Fruit fly (Drosophila melanogaster) whole organism, pupa: Measurements from ENCODE around the gene crb.

Experiments
- CG10348 ChIP-seq: fragments of 200-800 bp; sonication (Bioruptor generic); IDR thresholded peaks from 2 replicates; pipeline ENCODE4 v1.3.6; 2022; ENCODE audit warnings: missing biosample characterization, missing genetic modification characterization
- CG12605 ChIP-seq: fragments of 200-800 bp; sonication (Bioruptor generic); IDR thresholded peaks from 2 replicates; pipeline ENCODE4 v1.3.6; 2022; ENCODE audit warnings: missing biosample characterization, missing genetic modification characterization
- CG13204 ChIP-seq: fragments of 200-800 bp; sonication (Bioruptor generic); optimal IDR thresholded peaks from 2 replicates; lab custom pipeline; 2018; ENCODE audit warnings: missing biosample characterization, mild to moderate bottlenecking, missing genetic modification characterization, moderate library complexity
- CG14655 ChIP-seq: fragments of 200-800 bp; sonication (Bioruptor generic); optimal IDR thresholded peaks from 3 replicates; lab custom pipeline; 2017; ENCODE audit warnings: mild to moderate bottlenecking, missing biosample characterization, missing genetic modification reagents, missing genetic modification characterization
- CG15710 ChIP-seq: fragments of 200-800 bp; sonication (Bioruptor generic); optimal IDR thresholded peaks from 2 replicates; lab custom pipeline; 2018; ENCODE audit warnings: missing biosample characterization, mild to moderate bottlenecking, missing genetic modification characterization, moderate library complexity
- CG17806 ChIP-seq: fragments of 200-800 bp; sonication (Bioruptor generic); optimal IDR thresholded peaks from 2 replicates; lab custom pipeline; 2018; ENCODE audit warnings: missing biosample characterization, mild to moderate bottlenecking, missing genetic modification characterization, moderate library complexity
- CG32121 ChIP-seq: fragments of 200-800 bp; sonication (Bioruptor generic); IDR thresholded peaks from 2 replicates; pipeline ENCODE4 v1.3.6; 2022; ENCODE audit warnings: missing biosample characterization, missing genetic modification characterization
- CG34367 ChIP-seq: fragments of 200-800 bp; sonication (Bioruptor generic); optimal IDR thresholded peaks from 2 replicates; lab custom pipeline; 2018; ENCODE audit warnings: missing biosample characterization, mild to moderate bottlenecking, missing genetic modification characterization
- CG4496 ChIP-seq: fragments of 200-800 bp; sonication (Bioruptor generic); IDR thresholded peaks from 3 replicates; pipeline ENCODE4 v1.3.6; 2022; ENCODE audit warnings: missing biosample characterization, missing genetic modification characterization
- CG8159 ChIP-seq: fragments of 200-800 bp; sonication (Bioruptor generic); optimal IDR thresholded peaks from 3 replicates; lab custom pipeline; 2018; ENCODE audit warnings: missing biosample characterization, mild to moderate bottlenecking, missing genetic modification characterization, moderate library complexity
- CG8301 ChIP-seq: fragments of 200-800 bp; sonication (Bioruptor generic); optimal IDR thresholded peaks from 2 replicates; lab custom pipeline; 2018; ENCODE audit warnings: missing biosample characterization, mild to moderate bottlenecking, missing genetic modification characterization
- CG9948 ChIP-seq: fragments of 200-800 bp; sonication (Bioruptor generic); optimal IDR thresholded peaks from 2 replicates; lab custom pipeline; 2018; ENCODE audit warnings: missing biosample characterization, mild to moderate bottlenecking, missing genetic modification characterization, moderate library complexity
- D1 ChIP-seq: fragments of 200-800 bp; sonication (Bioruptor generic); optimal IDR thresholded peaks from 2 replicates; lab custom pipeline; 2018; ENCODE audit warnings: missing biosample characterization, mild to moderate bottlenecking, missing genetic modification characterization, moderate library complexity
- EcR ChIP-seq: fragments of 200-800 bp; sonication (Bioruptor generic); optimal IDR thresholded peaks from 3 replicates; lab custom pipeline; 2019; ENCODE audit warnings: missing biosample characterization, missing genetic modification characterization, mild to moderate bottlenecking, moderate library complexity, missing genetic modification reagents
- Ets98B ChIP-seq: fragments of 200-800 bp; sonication (Bioruptor generic); IDR thresholded peaks from 2 replicates; pipeline ENCODE4 v1.3.6; 2022; ENCODE audit warnings: missing biosample characterization, missing genetic modification characterization
- Pif1A ChIP-seq: fragments of 200-800 bp; sonication (Bioruptor generic); optimal IDR thresholded peaks from 3 replicates; lab custom pipeline; 2016; ENCODE audit warnings: missing biosample characterization, missing genetic modification characterization
- Pif1B ChIP-seq: fragments of 200-800 bp; sonication (Bioruptor generic); optimal IDR thresholded peaks from 3 replicates; lab custom pipeline; 2016; ENCODE audit warnings: missing biosample characterization, missing genetic modification characterization
- Snoo ChIP-seq: fragments of 200-800 bp; sonication (Bioruptor generic); optimal IDR thresholded peaks from 3 replicates; lab custom pipeline; 2017; ENCODE audit warnings: missing biosample characterization, mild to moderate bottlenecking, missing genetic modification characterization, inconsistent platforms
- fd96Ca ChIP-seq: fragments of 200-800 bp; sonication (Bioruptor generic); IDR thresholded peaks from 3 replicates; pipeline ENCODE4 v1.3.6; 2022; ENCODE audit warnings: missing biosample characterization, missing genetic modification characterization
- gl ChIP-seq: fragments of 200-800 bp; sonication (Bioruptor generic); optimal IDR thresholded peaks from 2 replicates; lab custom pipeline; 2018; ENCODE audit warnings: missing biosample characterization, mild to moderate bottlenecking, missing genetic modification characterization
- rn ChIP-seq: fragments of 200-800 bp; sonication (Bioruptor generic); IDR thresholded peaks from 2 replicates; pipeline ENCODE4 v1.3.6; 2022; ENCODE audit warnings: missing biosample characterization, missing genetic modification characterization

The crb gene

DNA sequence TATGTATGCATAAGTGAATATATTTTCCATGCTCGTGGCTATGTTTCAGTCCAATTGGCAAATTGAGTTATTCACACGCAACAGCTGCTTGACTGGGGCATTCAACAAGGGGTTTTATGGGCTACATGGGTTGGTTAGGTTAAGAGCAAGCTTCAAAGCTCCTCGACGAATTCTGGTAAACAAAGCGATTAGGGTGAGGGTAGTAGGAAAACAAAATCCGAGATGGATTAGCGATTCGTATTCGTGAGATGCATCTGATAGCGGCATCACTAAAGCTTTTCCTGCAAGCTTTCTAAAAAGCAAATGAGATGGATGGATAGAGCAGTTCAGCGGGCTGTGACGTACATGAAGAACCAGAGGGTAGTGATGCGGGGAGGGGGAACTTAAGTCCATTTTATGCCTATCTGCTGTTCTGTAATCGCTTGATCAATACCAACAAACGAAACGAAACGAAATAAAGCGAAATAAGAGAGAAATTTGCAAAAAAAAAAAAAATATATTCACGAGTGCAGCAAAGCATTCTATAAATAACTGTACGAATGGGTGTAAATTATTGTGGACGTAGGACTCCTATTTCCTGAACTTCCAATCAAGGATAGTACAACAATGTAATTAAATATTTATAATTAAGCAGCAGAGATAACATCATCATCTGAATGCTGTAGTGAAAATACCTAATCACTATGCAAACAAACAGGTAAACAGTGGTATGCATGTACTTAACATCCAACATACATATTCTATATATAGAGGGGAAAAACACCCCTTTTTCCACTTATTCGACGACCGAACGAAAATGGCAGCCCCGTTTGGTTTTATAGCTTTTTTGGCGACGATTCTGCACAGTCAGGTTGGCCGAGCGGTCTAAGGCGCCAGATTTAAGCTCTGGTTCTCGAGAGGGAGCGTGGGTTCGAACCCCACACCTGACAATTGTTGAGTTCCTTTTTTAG is 30.2 kb upstream of the crb start:
- TF ChIP-seq Pif1B, result peak; percentile 3
- no peak for TF ChIP-seq CG4496
- TF ChIP-seq rn (GFP tag; lab: Robert Waterston, UW), result no peak
- 0 out of 2 replicates have a peak, but pooled peaks have one; percentile 8 for TF ChIP-seq CG32121 (GFP tag; lab: Robert Waterston, UW)

- TF ChIP-seq CG10348, result no peak
- TF ChIP-seq CG15710 (tag; lab: Kevin White, UChicago), result peak; percentile 93
- peak; percentile 97 for TF ChIP-seq EcR
- TF ChIP-seq fd96Ca (GFP tag; lab: Robert Waterston, UW), result peak; percentile 83
- TF ChIP-seq CG34367 (tag; lab: Kevin White, UChicago), result peak; percentile 85
- TF ChIP-seq Pif1B, result peak; percentile 88
- peak; percentile 68 for TF ChIP-seq gl (tag; lab: Kevin White, UChicago)
- peak; percentile 80 for TF ChIP-seq Snoo
- TF ChIP-seq CG14655 (GFP tag; lab: Kevin White, UChicago), result peak; percentile 91
- TF ChIP-seq Pif1A (GFP tag; lab: Kevin White, UChicago), result peak; percentile 86
- TF ChIP-seq rn (GFP tag; lab: Robert Waterston, UW), result peak; percentile 40; the same call in 1 of the 2 replicates
- TF ChIP-seq CG8159 (tag; lab: Kevin White, UChicago), result peak; percentile 93
- TF ChIP-seq D1 (tag; lab: Kevin White, UChicago), result peak; percentile 66
- peak; percentile 88 for TF ChIP-seq CG9948 (tag; lab: Kevin White, UChicago)
- peak; percentile 85 for TF ChIP-seq CG17806 (tag; lab: Kevin White, UChicago)
- peak; percentile 71 for TF ChIP-seq CG4496
- TF ChIP-seq CG32121 (GFP tag; lab: Robert Waterston, UW), result peak; percentile 51
- TF ChIP-seq CG8301 (tag; lab: Kevin White, UChicago), result peak; percentile 83
- peak; percentile 84 for TF ChIP-seq CG13204
- peak; percentile 60 for TF ChIP-seq CG12605 (GFP tag; lab: Robert Waterston, UW)
- no peak; the same call in none of the 2 replicates for TF ChIP-seq Ets98B (GFP tag; lab: Robert Waterston, UW)
These were observed 27.9 kb upstream of the crb start for dm6 chr3R:24266786-24267579.

DNA sequence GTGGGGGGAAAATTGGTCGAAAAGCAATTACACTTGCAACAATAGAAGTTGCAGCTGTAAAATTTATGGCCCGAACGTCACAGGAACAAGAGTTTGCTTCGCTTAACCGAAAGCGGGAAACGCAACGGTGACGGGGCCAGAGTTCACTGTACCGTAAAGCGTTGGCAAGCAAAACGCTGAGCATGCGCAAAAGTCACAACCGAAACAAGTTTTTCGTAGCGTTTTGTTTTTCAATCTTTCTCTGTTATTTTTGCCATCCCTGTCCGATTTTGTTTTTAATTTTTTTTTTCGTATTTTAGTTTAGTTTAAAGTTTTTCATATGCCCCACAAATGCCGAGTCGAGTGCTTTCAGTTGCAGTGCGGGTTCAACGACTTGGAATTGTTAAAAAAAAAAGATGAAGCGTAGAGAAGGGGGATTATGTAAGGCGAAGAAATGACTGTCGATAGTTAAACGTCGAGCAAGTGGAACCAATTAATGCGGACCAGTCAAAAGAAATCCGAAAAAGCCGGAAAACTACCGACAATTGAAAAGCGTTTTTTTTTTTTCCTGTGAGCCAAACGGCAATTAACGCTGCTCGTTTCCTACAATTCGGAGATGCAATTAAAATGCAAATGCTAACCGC is 27.2 kb upstream of the crb start:
- TF ChIP-seq EcR (peak; percentile 82), Ets98B (GFP tag; lab: Robert Waterston, UW) (no peak)

- TF ChIP-seq CG14655 (GFP tag; lab: Kevin White, UChicago), result no peak
- TF ChIP-seq fd96Ca (GFP tag; lab: Robert Waterston, UW), result no peak
- no peak for TF ChIP-seq rn (GFP tag; lab: Robert Waterston, UW)
- TF ChIP-seq, all 21 proteins: peak for 0
These were observed 26.6 kb upstream of the crb start for dm6 chr3R:24268293-24268692.

dm6 chr3R:24270034-24270433 is 24.8 kb upstream of the crb start:
- TF ChIP-seq CG13204 (peak; percentile 27), Pif1B (no peak), EcR (peak; percentile 80)

DNA sequence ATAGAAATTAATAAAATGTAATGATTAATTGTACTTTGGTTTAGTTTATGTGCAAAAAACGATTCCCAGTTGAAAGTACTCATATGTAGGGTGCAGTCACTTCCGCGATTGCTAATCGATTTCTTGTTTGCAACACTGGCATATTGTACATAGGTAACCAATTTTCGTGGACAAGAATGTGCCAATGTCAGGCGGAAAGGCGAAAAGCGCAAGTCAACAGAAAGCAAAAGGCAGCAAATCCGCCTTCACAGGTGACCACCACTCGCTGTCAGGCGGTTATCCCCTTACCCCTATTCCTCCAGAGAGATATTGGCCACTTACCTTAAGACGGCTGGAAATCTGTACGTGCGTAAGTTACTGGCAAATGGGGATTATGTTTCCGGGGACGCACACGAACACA is 24.3 kb upstream of the crb start:
- TF ChIP-seq D1 (tag; lab: Kevin White, UChicago), result no peak
- TF ChIP-seq CG32121 (GFP tag; lab: Robert Waterston, UW), result no peak
- TF ChIP-seq fd96Ca (GFP tag; lab: Robert Waterston, UW), result no peak
- TF ChIP-seq CG34367 (tag; lab: Kevin White, UChicago), result no peak
- TF ChIP-seq CG4496, result no peak
- TF ChIP-seq rn (GFP tag; lab: Robert Waterston, UW), result no peak
- no peak for TF ChIP-seq Ets98B (GFP tag; lab: Robert Waterston, UW)
- no peak for TF ChIP-seq CG8159 (tag; lab: Kevin White, UChicago)
- TF ChIP-seq CG12605 (GFP tag; lab: Robert Waterston, UW), result no peak
- TF ChIP-seq CG17806 (tag; lab: Kevin White, UChicago), result no peak
- TF ChIP-seq CG15710 (tag; lab: Kevin White, UChicago), result no peak
- no peak for TF ChIP-seq CG10348
